Worm (Caenorhabditis elegans) whole organism, young adult: ENCODE data around the gene K07C11.8.

Source experiments
- B0035.1 ChIP-seq: sonication (generic microtip); optimal IDR thresholded peaks from 2 replicates; lab custom pipeline; 2016; ENCODE audit warnings: missing genetic modification characterization, mild to moderate bottlenecking, missing compliant biosample characterization, missing genotype, missing genetic modification reagents
- B0261.1 ChIP-seq: sonication (generic microtip); optimal IDR thresholded peaks from 2 replicates; lab custom pipeline; 2016; ENCODE audit warnings: mild to moderate bottlenecking, missing genetic modification characterization, moderate library complexity, missing compliant biosample characterization
- B0336.3 ChIP-seq: fragments of 200-800 bp; sonication (Bioruptor generic); IDR thresholded peaks from 2 replicates; pipeline ENCODE4 v1.3.6; 2022; ENCODE audit warnings: missing genetic modification characterization, missing compliant biosample characterization
- C06A6.2 ChIP-seq: fragments of 200-800 bp; sonication (Bioruptor generic); conservative IDR thresholded peaks from 2 replicates; pipeline ENCODE4 v1.3.6; 2022; ENCODE audit warnings: missing genetic modification characterization, missing compliant biosample characterization
- F10E7.11 ChIP-seq: sonication (generic microtip); optimal IDR thresholded peaks from 2 replicates; lab custom pipeline; 2017; ENCODE audit warnings: mild to moderate bottlenecking, missing genetic modification characterization, moderate library complexity, missing compliant biosample characterization
- F39B2.1 ChIP-seq: fragments of 200-800 bp; sonication (Bioruptor generic); IDR thresholded peaks from 2 replicates; pipeline ENCODE4 v1.3.6; 2022; ENCODE audit warnings: missing genetic modification reagents, missing genetic modification characterization, missing compliant biosample characterization
- F52B5.7 ChIP-seq: sonication (generic microtip); optimal IDR thresholded peaks from 2 replicates; lab custom pipeline; 2016; ENCODE audit warnings: mild to moderate bottlenecking, missing genetic modification characterization, missing compliant biosample characterization
- F55B11.4 ChIP-seq: sonication (generic microtip); optimal IDR thresholded peaks from 2 replicates; lab custom pipeline; 2016; ENCODE audit warnings: missing compliant biosample characterization, missing genetic modification characterization, borderline replicate concordance; ENCODE audit not compliant: insufficient read depth
- K12H6.12 ChIP-seq: fragments of 200-800 bp; sonication (Bioruptor generic); optimal IDR thresholded peaks from 2 replicates; lab custom pipeline; 2018; ENCODE audit warnings: mild to moderate bottlenecking, missing genetic modification characterization, missing compliant biosample characterization
- T07F8.4 ChIP-seq: sonication (generic microtip); optimal IDR thresholded peaks from 2 replicates; lab custom pipeline; 2016; ENCODE audit warnings: mild to moderate bottlenecking, missing genetic modification characterization, moderate library complexity, missing compliant biosample characterization
- Y56A3A.18 ChIP-seq: fragments of 200-800 bp; sonication (Bioruptor generic); IDR thresholded peaks from 2 replicates; pipeline ENCODE4 v1.3.6; 2022; ENCODE audit warnings: missing genetic modification reagents, missing genetic modification characterization, missing compliant biosample characterization
- akir-1 ChIP-seq: fragments of 200-800 bp; sonication (Bioruptor generic); optimal IDR thresholded peaks from 2 replicates; lab custom pipeline; 2018; ENCODE audit warnings: mild to moderate bottlenecking, missing genetic modification characterization, moderate library complexity, missing compliant biosample characterization
- aptf-2 ChIP-seq: fragments of 200-800 bp; sonication (Bioruptor generic); conservative IDR thresholded peaks from 2 replicates; pipeline ENCODE4 v1.3.6; 2022; ENCODE audit warnings: missing genetic modification reagents, missing genetic modification characterization, missing compliant biosample characterization
- atf-7 ChIP-seq: sonication (generic microtip); optimal IDR thresholded peaks from 2 replicates; lab custom pipeline; 2017; ENCODE audit warnings: mild to moderate bottlenecking, missing genetic modification characterization, missing compliant biosample characterization
- athp-1 ChIP-seq: sonication (generic microtip); optimal IDR thresholded peaks from 2 replicates; lab custom pipeline; 2017; ENCODE audit warnings: mild to moderate bottlenecking, missing genetic modification characterization, missing compliant biosample characterization
- bed-1 ChIP-seq: fragments of 200-800 bp; sonication (Bioruptor generic); IDR thresholded peaks from 2 replicates; pipeline ENCODE4 v1.3.6; 2022; ENCODE audit warnings: missing genetic modification reagents, missing genetic modification characterization, missing compliant biosample characterization
- ceh-27 ChIP-seq: fragments of 200-800 bp; sonication (Bioruptor generic); optimal IDR thresholded peaks from 2 replicates; lab custom pipeline; 2018; ENCODE audit warnings: mild to moderate bottlenecking, missing genetic modification characterization, moderate library complexity, missing compliant biosample characterization
- ceh-58 ChIP-seq: fragments of 200-800 bp; sonication (Bioruptor generic); IDR thresholded peaks from 2 replicates; pipeline ENCODE4 v1.3.6; 2022; ENCODE audit warnings: missing genetic modification characterization, missing compliant biosample characterization
- dox-1 ChIP-seq: fragments of 200-800 bp; sonication (Bioruptor generic); IDR thresholded peaks from 2 replicates; pipeline ENCODE4 v1.3.6; 2022; ENCODE audit warnings: missing genetic modification reagents, missing genetic modification characterization, missing compliant biosample characterization
- dpl-1 ChIP-seq: fragments of 150-350 bp; optimal IDR thresholded peaks from 2 replicates; lab custom pipeline; 2014; ENCODE audit warnings: missing biosample characterization, missing genetic modification reagents, missing genetic modification characterization
- efl-1 ChIP-seq: fragments of 150-350 bp; optimal IDR thresholded peaks from 2 replicates; lab custom pipeline; 2014; ENCODE audit warnings: missing biosample characterization, missing genetic modification reagents, missing genetic modification characterization
- egl-44 ChIP-seq: fragments of 200-800 bp; sonication (Bioruptor generic); IDR thresholded peaks from 2 replicates; pipeline ENCODE4 v1.3.6; 2022; ENCODE audit warnings: missing genetic modification reagents, missing genetic modification characterization, missing compliant biosample characterization
- ets-4 ChIP-seq: fragments of 200-800 bp; sonication (Bioruptor generic); optimal IDR thresholded peaks from 2 replicates; lab custom pipeline; 2018; ENCODE audit warnings: mild to moderate bottlenecking, missing genetic modification characterization, missing compliant biosample characterization
- fkh-3 ChIP-seq: sonication (generic microtip); optimal IDR thresholded peaks from 2 replicates; lab custom pipeline; 2016; ENCODE audit warnings: mild to moderate bottlenecking, missing genetic modification characterization, missing compliant biosample characterization
- hlh-12 ChIP-seq: sonication (generic microtip); optimal IDR thresholded peaks from 2 replicates; lab custom pipeline; 2016; ENCODE audit warnings: missing genetic modification characterization, missing compliant biosample characterization
- hmg-20 ChIP-seq: fragments of 200-800 bp; sonication (Bioruptor generic); IDR thresholded peaks from 2 replicates; pipeline ENCODE4 v1.3.6; 2022; ENCODE audit warnings: missing genetic modification reagents, missing genetic modification characterization, missing compliant biosample characterization
- lag-1 ChIP-seq: fragments of 200-800 bp; sonication (Bioruptor generic); IDR thresholded peaks from 2 replicates; pipeline ENCODE4 v1.3.6; 2022; ENCODE audit warnings: missing genetic modification reagents, missing genetic modification characterization, missing compliant biosample characterization
- let-526 ChIP-seq: fragments of 200-800 bp; sonication (Bioruptor generic); IDR thresholded peaks from 2 replicates; pipeline ENCODE4 v1.3.6; 2022; ENCODE audit warnings: missing genetic modification reagents, missing genetic modification characterization, missing compliant biosample characterization
- let-607 ChIP-seq, 2 experiments: fragments of 200-800 bp in 1 of 2; sonication (Bioruptor generic) in 1 of 2; sonication (generic microtip) in 1 of 2; optimal IDR thresholded peaks; 2 replicates each; lab custom pipeline; 2016 to 2018; ENCODE audit warnings: mild to moderate bottlenecking in 2 of 2, missing compliant biosample characterization in 2 of 2, missing genetic modification characterization in 2 of 2, moderate library complexity in 2 of 2, missing genotype in 1 of 2
- lin-54 ChIP-seq: fragments of 200-800 bp; sonication (Bioruptor generic); optimal IDR thresholded peaks from 2 replicates; lab custom pipeline; 2018; ENCODE audit warnings: mild to moderate bottlenecking, missing genetic modification characterization, missing compliant biosample characterization
- lsl-1 ChIP-seq: fragments of 200-800 bp; sonication (Bioruptor generic); optimal IDR thresholded peaks from 2 replicates; lab custom pipeline; 2018; ENCODE audit warnings: mild to moderate bottlenecking, missing genetic modification characterization, moderate library complexity, missing compliant biosample characterization
- lsy-27 ChIP-seq: sonication (generic microtip); optimal IDR thresholded peaks from 2 replicates; lab custom pipeline; 2017; ENCODE audit warnings: missing genetic modification characterization, mild to moderate bottlenecking, missing compliant biosample characterization, antibody characterized with exemption, missing genotype, borderline replicate concordance; ENCODE audit not compliant: insufficient read depth
- mxl-1 ChIP-seq: sonication (generic microtip); optimal IDR thresholded peaks from 2 replicates; lab custom pipeline; 2016; ENCODE audit warnings: missing genetic modification characterization, missing compliant biosample characterization
- nfyb-1 ChIP-seq: fragments of 200-800 bp; sonication (Bioruptor generic); IDR thresholded peaks from 2 replicates; pipeline ENCODE4 v1.3.6; 2022; ENCODE audit warnings: missing genetic modification reagents, missing genetic modification characterization, missing compliant biosample characterization
- nhr-80 ChIP-seq: sonication (generic microtip); optimal IDR thresholded peaks from 2 replicates; lab custom pipeline; 2016; ENCODE audit warnings: missing genetic modification characterization, missing compliant biosample characterization
- rec-8 ChIP-seq, 2 experiments: sonication (generic microtip); optimal IDR thresholded peaks; 2 replicates each; lab custom pipeline; 2016; ENCODE audit warnings: mild to moderate bottlenecking in 2 of 2, missing genetic modification characterization in 2 of 2, missing genetic modification reagents in 2 of 2, missing genotype in 2 of 2, missing biosample characterization in 1 of 2, missing compliant biosample characterization in 1 of 2, moderate library complexity in 1 of 2
- rpc-1 ChIP-seq, 2 experiments: fragments of 150-350 bp in 1 of 2; sonication (generic microtip) in 1 of 2; optimal IDR thresholded peaks; 2 replicates each; lab custom pipeline; 2014 to 2018; ENCODE audit warnings: missing biosample characterization in 1 of 2, missing genetic modification characterization in 1 of 2, missing genetic modification reagents in 1 of 2, missing genotype in 1 of 2
- sdz-38 ChIP-seq: sonication (generic microtip); optimal IDR thresholded peaks from 2 replicates; lab custom pipeline; 2016; ENCODE audit warnings: missing genotype, missing genetic modification characterization, missing compliant biosample characterization
- sea-2 ChIP-seq: fragments of 200-800 bp; sonication (Bioruptor generic); IDR thresholded peaks from 2 replicates; pipeline ENCODE4 v1.3.6; 2022; ENCODE audit warnings: missing genetic modification characterization, missing compliant biosample characterization
- somi-1 ChIP-seq: fragments of 200-800 bp; sonication (Bioruptor generic); optimal IDR thresholded peaks from 2 replicates; lab custom pipeline; 2018; ENCODE audit warnings: mild to moderate bottlenecking, missing genetic modification characterization, missing compliant biosample characterization
- tbx-9 ChIP-seq: sonication (generic microtip); optimal IDR thresholded peaks from 2 replicates; lab custom pipeline; 2016; ENCODE audit warnings: borderline replicate concordance, missing genetic modification characterization, inconsistent platforms, missing compliant biosample characterization
- unc-62 ChIP-seq: fragments of 150-350 bp; optimal IDR thresholded peaks from 2 replicates; lab custom pipeline; 2014; ENCODE audit warnings: missing biosample characterization, missing genetic modification reagents, missing genetic modification characterization
- zfh-2 ChIP-seq: fragments of 200-800 bp; sonication (Bioruptor generic); conservative IDR thresholded peaks from 2 replicates; pipeline ENCODE4 v1.3.6; 2022; ENCODE audit warnings: missing genetic modification reagents, missing genetic modification characterization, missing compliant biosample characterization
- zim-3 ChIP-seq: sonication (generic microtip); optimal IDR thresholded peaks from 2 replicates; lab custom pipeline; 2017; ENCODE audit warnings: mild to moderate bottlenecking, missing genetic modification characterization, moderate library complexity, missing compliant biosample characterization
- ztf-25 ChIP-seq: fragments of 200-800 bp; sonication (Bioruptor generic); IDR thresholded peaks from 2 replicates; pipeline ENCODE4 v1.3.6; 2022; ENCODE audit warnings: missing genetic modification reagents, missing genetic modification characterization, missing compliant biosample characterization
- ztf-26 ChIP-seq: sonication (generic microtip); optimal IDR thresholded peaks from 2 replicates; lab custom pipeline; 2017; ENCODE audit warnings: missing genetic modification characterization, missing compliant biosample characterization

The K07C11.8 gene

ce11 chrV:8212816-8213215 is 4.9 kb downstream of the K07C11.8 start:
- TF ChIP-seq tbx-9 (tag; lab: Kevin White, UChicago) = no peak
- peak; percentile 67 for TF ChIP-seq nhr-80 (tag; lab: Kevin White, UChicago)

DNA sequence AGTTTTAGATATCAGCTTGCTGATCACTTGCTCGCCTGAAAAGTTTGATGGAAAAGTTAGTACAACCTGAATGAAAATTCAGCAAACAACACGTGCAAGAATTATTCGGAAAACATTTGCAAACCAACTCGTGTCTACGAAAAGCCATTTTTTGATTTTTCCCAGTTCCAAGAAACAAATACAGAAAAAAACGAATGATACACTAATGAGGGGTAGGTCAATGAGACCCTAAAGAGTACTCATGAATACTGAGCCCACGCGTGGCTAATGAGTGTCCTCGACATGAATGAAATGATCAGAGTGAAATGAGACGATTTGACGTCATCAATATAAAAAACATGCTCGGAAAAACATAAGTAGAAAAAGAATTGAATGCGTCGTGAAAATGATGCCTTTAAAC is 5.7 kb downstream of the K07C11.8 start:
- TF ChIP-seq C06A6.2 (no peak), lag-1 (GFP tag; lab: Robert Waterston, UW) (no peak), zfh-2 (GFP tag; lab: Robert Waterston, UW) (no peak), zim-3 (tag; lab: Kevin White, UChicago) (no peak), lin-54 (GFP tag; lab: Kevin White, UChicago) (no peak), nfyb-1 (GFP tag; lab: Robert Waterston, UW) (no peak), fkh-3 (tag; lab: Kevin White, UChicago) (no peak), egl-44 (GFP tag; lab: Robert Waterston, UW) (no peak), sdz-38 (tag; lab: Kevin White, UChicago) (no peak), T07F8.4 (tag; lab: Kevin White, UChicago) (no peak), ztf-26 (tag; lab: Kevin White, UChicago) (no peak), F10E7.11 (tag; lab: Kevin White, UChicago) (no peak), rec-8 (tag; optimal IDR thresholded peaks at IDR 0.05; lab: Kevin White, UChicago) (no peak), hlh-12 (tag; lab: Kevin White, UChicago) (no peak), lsy-27 (no peak), K12H6.12 (tag; lab: Kevin White, UChicago) (no peak), dox-1 (GFP tag; lab: Robert Waterston, UW) (no peak), hmg-20 (GFP tag; lab: Robert Waterston, UW) (no peak), B0261.1 (tag; lab: Kevin White, UChicago) (no peak), ceh-27 (GFP tag; lab: Kevin White, UChicago) (no peak)
- TF ChIP-seq, all 124 proteins: peak for 0

ce11 chrV:8210527-8210926 is 7.2 kb downstream of the K07C11.8 start:
- no peak for TF ChIP-seq B0035.1 (tag; lab: Kevin White, UChicago)
- TF ChIP-seq akir-1 (GFP tag; lab: Kevin White, UChicago) = no peak
- no peak for TF ChIP-seq F39B2.1
- TF ChIP-seq let-526 = no peak
- no peak for TF ChIP-seq lsl-1 (GFP tag; lab: Kevin White, UChicago)
- TF ChIP-seq ceh-58 = no peak
- no peak for TF ChIP-seq somi-1 (GFP tag; lab: Kevin White, UChicago)
- no peak for TF ChIP-seq ets-4
- no peak for TF ChIP-seq sea-2 (GFP tag; lab: Robert Waterston, UW)
- TF ChIP-seq efl-1 (GFP tag; lab: Kevin White, UChicago) = no peak
- no peak for TF ChIP-seq B0336.3
- no peak for TF ChIP-seq hmg-20 (GFP tag; lab: Robert Waterston, UW)
- no peak for TF ChIP-seq bed-1 (GFP tag; lab: Robert Waterston, UW)
- TF ChIP-seq lin-54 (GFP tag; lab: Kevin White, UChicago) = no peak

ce11 chrV:8206931-8207330 is 10.8 kb downstream of the K07C11.8 start, which contains the start of gene timp-1:
Gene timp-1 (plus strand): TSS chrV:8207235.
- no peak for TF ChIP-seq Y56A3A.18
- no peak for TF ChIP-seq let-607 (tag; optimal IDR thresholded peaks at IDR 0.05; lab: Kevin White, UChicago)
- TF ChIP-seq F52B5.7 (tag; lab: Kevin White, UChicago) = no peak
- no peak for TF ChIP-seq unc-62 (GFP tag; lab: Kevin White, UChicago)
- no peak for TF ChIP-seq mxl-1 (tag; lab: Kevin White, UChicago)
- TF ChIP-seq F55B11.4 (tag; lab: Kevin White, UChicago) = no peak
- no peak for TF ChIP-seq ztf-25 (GFP tag; lab: Robert Waterston, UW)
- no peak for TF ChIP-seq dpl-1 (GFP tag; lab: Kevin White, UChicago)
- no peak for TF ChIP-seq T07F8.4 (tag; lab: Kevin White, UChicago)
- no peak for TF ChIP-seq let-526
- TF ChIP-seq aptf-2 (GFP tag; lab: Robert Waterston, UW) = no peak
- TF ChIP-seq rpc-1 (optimal IDR thresholded peaks at IDR 0.05; lab: Kevin White, UChicago) = no peak
- TF ChIP-seq rpc-1 (tag; optimal IDR thresholded peaks at IDR 0.05; lab: Kevin White, UChicago) = no peak
- TF ChIP-seq athp-1 (tag; lab: Kevin White, UChicago) = no peak
- no peak for TF ChIP-seq atf-7 (tag; lab: Kevin White, UChicago)
